Fruit fly (Drosophila melanogaster) whole organism, embryonic: ENCODE measurements around the gene Not10.

Experiments used
- B-H1 ChIP-seq: fragments of 200-800 bp; sonication (Bioruptor generic); IDR thresholded peaks from 3 replicates; pipeline ENCODE4 v1.3.6; 2022; ENCODE audit warnings: missing biosample characterization, missing genetic modification characterization
- Bgb ChIP-seq: fragments of 200-800 bp; sonication (Bioruptor generic); IDR thresholded peaks from 2 replicates; pipeline ENCODE4 v1.3.6; 2022; ENCODE audit warnings: missing biosample characterization, missing genetic modification characterization; ENCODE audit not compliant: partially characterized antibody
- CG10462 ChIP-seq: fragments of 200-800 bp; sonication (Bioruptor generic); optimal IDR thresholded peaks from 2 replicates; lab custom pipeline; 2016; ENCODE audit warnings: missing biosample characterization, missing genetic modification characterization
- CG11696 ChIP-seq: fragments of 200-800 bp; sonication (Bioruptor generic); IDR thresholded peaks from 2 replicates; pipeline ENCODE4 v1.3.6; 2022; ENCODE audit warnings: missing biosample characterization, missing genetic modification characterization
- CG12104 ChIP-seq: fragments of 200-800 bp; sonication (Bioruptor generic); optimal IDR thresholded peaks from 3 replicates; lab custom pipeline; 2016; ENCODE audit warnings: missing biosample characterization, missing genetic modification characterization
- CG12391 ChIP-seq: fragments of 200-800 bp; sonication (Bioruptor generic); optimal IDR thresholded peaks from 3 replicates; lab custom pipeline; 2018; ENCODE audit warnings: missing biosample characterization, mild to moderate bottlenecking, missing genetic modification characterization, moderate library complexity
- CG14441 ChIP-seq: fragments of 200-800 bp; sonication (Bioruptor generic); IDR thresholded peaks from 2 replicates; pipeline ENCODE4 v1.3.6; 2022; ENCODE audit warnings: missing biosample characterization, missing genetic modification characterization
- CG16815 ChIP-seq: fragments of 200-800 bp; sonication (Bioruptor generic); optimal IDR thresholded peaks from 3 replicates; lab custom pipeline; 2017; ENCODE audit warnings: missing biosample characterization, mild to moderate bottlenecking, missing genetic modification characterization
- CG17359 ChIP-seq: fragments of 200-800 bp; sonication (Bioruptor generic); optimal IDR thresholded peaks from 3 replicates; lab custom pipeline; 2018; ENCODE audit warnings: missing biosample characterization, mild to moderate bottlenecking, missing genetic modification characterization, moderate library complexity
- CG17612 ChIP-seq: fragments of 200-800 bp; sonication (Bioruptor generic); IDR thresholded peaks from 2 replicates; pipeline ENCODE4 v1.3.6; 2022; ENCODE audit warnings: missing biosample characterization, missing genetic modification characterization
- CG17912 ChIP-seq: fragments of 200-800 bp; sonication (Bioruptor generic); optimal IDR thresholded peaks from 2 replicates; lab custom pipeline; 2018; ENCODE audit warnings: missing biosample characterization, mild to moderate bottlenecking, missing genetic modification characterization
- CG30403 ChIP-seq: fragments of 200-800 bp; sonication (Bioruptor generic); optimal IDR thresholded peaks from 3 replicates; lab custom pipeline; 2016; ENCODE audit warnings: missing biosample characterization, missing genetic modification characterization
- CG34224 ChIP-seq: fragments of 200-800 bp; sonication (Bioruptor generic); IDR thresholded peaks from 3 replicates; pipeline ENCODE4 v1.3.6; 2022; ENCODE audit warnings: missing biosample characterization, missing genetic modification characterization; ENCODE audit not compliant: partially characterized antibody
- CG3995 ChIP-seq: fragments of 200-800 bp; sonication (Bioruptor generic); optimal IDR thresholded peaks from 3 replicates; lab custom pipeline; 2016; ENCODE audit warnings: missing biosample characterization, missing genetic modification characterization
- CG4328 ChIP-seq: fragments of 200-800 bp; sonication (Bioruptor generic); optimal IDR thresholded peaks from 3 replicates; lab custom pipeline; 2017; ENCODE audit warnings: missing biosample characterization, missing genetic modification reagents, missing genetic modification characterization
- CG7928 ChIP-seq: fragments of 200-800 bp; sonication (Bioruptor generic); optimal IDR thresholded peaks from 2 replicates; lab custom pipeline; 2017; ENCODE audit warnings: missing biosample characterization, mild to moderate bottlenecking, missing genetic modification characterization
- CG8089 ChIP-seq: fragments of 200-800 bp; sonication (Bioruptor generic); optimal IDR thresholded peaks from 3 replicates; lab custom pipeline; 2016; ENCODE audit warnings: missing biosample characterization, missing genetic modification characterization
- CG8924 ChIP-seq: fragments of 200-800 bp; optimal IDR thresholded peaks from 3 replicates; lab custom pipeline; 2019; ENCODE audit warnings: missing biosample characterization, mild to moderate bottlenecking, missing genetic modification characterization, moderate library complexity
- CG9797 ChIP-seq: fragments of 200-800 bp; sonication (Bioruptor generic); optimal IDR thresholded peaks from 3 replicates; lab custom pipeline; 2018; ENCODE audit warnings: missing biosample characterization, mild to moderate bottlenecking, missing genetic modification characterization
- Dad ChIP-seq: fragments of 200-800 bp; sonication (Bioruptor generic); optimal IDR thresholded peaks from 3 replicates; lab custom pipeline; 2016; ENCODE audit warnings: missing biosample characterization, missing genetic modification characterization
- Dek ChIP-seq: fragments of 200-800 bp; sonication (Bioruptor generic); optimal IDR thresholded peaks from 3 replicates; lab custom pipeline; 2019; ENCODE audit warnings: missing biosample characterization, mild to moderate bottlenecking, missing genetic modification characterization, moderate library complexity
- Elba2 ChIP-seq: fragments of 200-800 bp; sonication (Bioruptor generic); optimal IDR thresholded peaks from 3 replicates; lab custom pipeline; 2016; ENCODE audit warnings: missing biosample characterization, missing genetic modification characterization
- Gug ChIP-seq: fragments of 200-800 bp; sonication (Bioruptor generic); IDR thresholded peaks from 4 replicates; pipeline ENCODE4 v1.3.6; 2022; ENCODE audit warnings: missing biosample characterization, missing genetic modification characterization
- Hr51 ChIP-seq, 2 experiments: fragments of 200-800 bp; sonication (Bioruptor generic); optimal IDR thresholded peaks; 2 replicates in 1 of 2; 3 replicates in 1 of 2; lab custom pipeline; 2016 to 2018; ENCODE audit warnings: missing biosample characterization in 2 of 2, missing genetic modification characterization in 2 of 2, mild to moderate bottlenecking in 1 of 2, moderate library complexity in 1 of 2
- MESR4 ChIP-seq: fragments of 200-800 bp; sonication (Bioruptor generic); optimal IDR thresholded peaks from 2 replicates; lab custom pipeline; 2018; ENCODE audit warnings: missing biosample characterization, mild to moderate bottlenecking, missing genetic modification characterization, moderate library complexity
- MTF-1 ChIP-seq: fragments of 200-800 bp; sonication (Bioruptor generic); optimal IDR thresholded peaks from 2 replicates; lab custom pipeline; 2018; ENCODE audit warnings: missing biosample characterization, mild to moderate bottlenecking, missing genetic modification characterization, borderline replicate concordance
- Med ChIP-seq: fragments of 200-800 bp; sonication (Bioruptor generic); peaks from one replicate; lab custom pipeline; 2016; ENCODE audit warnings: missing biosample characterization, missing genetic modification characterization, mild to moderate bottlenecking, inconsistent platforms, moderate library complexity
- Nf-YA ChIP-seq: fragments of 200-800 bp; sonication (Bioruptor generic); IDR thresholded peaks from 2 replicates; pipeline ENCODE4 v1.3.6; 2022; ENCODE audit warnings: missing biosample characterization, missing genetic modification characterization
- Tbp ChIP-seq: fragments of >200 bp; optimal IDR thresholded peaks from 2 replicates; lab custom pipeline; 2018; ENCODE audit warnings: missing biosample characterization, missing genetic modification characterization
- ac ChIP-seq: fragments of 200-800 bp; sonication (Bioruptor generic); optimal IDR thresholded peaks from 3 replicates; lab custom pipeline; 2017; ENCODE audit warnings: missing biosample characterization, mild to moderate bottlenecking, missing genetic modification characterization
- crc ChIP-seq: fragments of 200-800 bp; sonication (Bioruptor generic); optimal IDR thresholded peaks from 2 replicates; lab custom pipeline; 2016; ENCODE audit warnings: missing biosample characterization, missing genetic modification characterization
- emc ChIP-seq: fragments of 200-800 bp; sonication (Bioruptor generic); optimal IDR thresholded peaks from 2 replicates; lab custom pipeline; 2016; ENCODE audit warnings: missing biosample characterization, missing genetic modification characterization
- esg ChIP-seq: fragments of 200-800 bp; sonication (Bioruptor generic); conservative IDR thresholded peaks from 2 replicates; pipeline ENCODE4 v1.3.6; 2022; ENCODE audit warnings: missing biosample characterization, missing genetic modification characterization
- gcm2 ChIP-seq: fragments of 200-800 bp; sonication (Bioruptor generic); optimal IDR thresholded peaks from 2 replicates; lab custom pipeline; 2016; ENCODE audit warnings: missing biosample characterization, missing genetic modification characterization
- grau ChIP-seq: fragments of 200-800 bp; optimal IDR thresholded peaks from 3 replicates; lab custom pipeline; 2019; ENCODE audit warnings: missing biosample characterization, mild to moderate bottlenecking, missing genetic modification characterization, moderate library complexity
- grn ChIP-seq: fragments of 200-800 bp; sonication (Bioruptor generic); optimal IDR thresholded peaks from 3 replicates; lab custom pipeline; 2017; ENCODE audit warnings: missing biosample characterization, missing genetic modification characterization
- ham ChIP-seq: fragments of 200-800 bp; sonication (Bioruptor generic); IDR thresholded peaks from 2 replicates; pipeline ENCODE4 v1.3.6; 2022; ENCODE audit warnings: missing biosample characterization, missing genetic modification characterization
- jing ChIP-seq: fragments of 200-800 bp; sonication (Bioruptor generic); optimal IDR thresholded peaks from 2 replicates; lab custom pipeline; 2018; ENCODE audit warnings: missing biosample characterization, mild to moderate bottlenecking, missing genetic modification characterization
- kay ChIP-seq: fragments of 200-800 bp; sonication (Bioruptor generic); optimal IDR thresholded peaks from 2 replicates; lab custom pipeline; 2016; ENCODE audit warnings: missing biosample characterization, missing genetic modification characterization
- lab ChIP-seq: fragments of 200-800 bp; sonication (Bioruptor generic); optimal IDR thresholded peaks from 3 replicates; lab custom pipeline; 2017; ENCODE audit warnings: missing biosample characterization, missing genetic modification characterization, mild to moderate bottlenecking, moderate library complexity, missing genetic modification reagents
- lilli ChIP-seq: fragments of 200-800 bp; sonication (Bioruptor generic); optimal IDR thresholded peaks from 3 replicates; lab custom pipeline; 2016; ENCODE audit warnings: missing biosample characterization, missing genetic modification characterization
- onecut ChIP-seq: fragments of 200-800 bp; sonication (Bioruptor generic); IDR thresholded peaks from 2 replicates; pipeline ENCODE4 v1.3.6; 2022; ENCODE audit warnings: missing biosample characterization, missing genetic modification characterization
- p53 ChIP-seq: fragments of 200-800 bp; sonication (Bioruptor generic); optimal IDR thresholded peaks from 2 replicates; lab custom pipeline; 2016; ENCODE audit warnings: missing biosample characterization, missing genetic modification characterization
- salm ChIP-seq: fragments of 200-800 bp; sonication (Bioruptor generic); optimal IDR thresholded peaks from 2 replicates; lab custom pipeline; 2018; ENCODE audit warnings: missing biosample characterization, mild to moderate bottlenecking, missing genetic modification characterization
- sd ChIP-seq: fragments of 200-800 bp; sonication (Bioruptor generic); optimal IDR thresholded peaks from 3 replicates; lab custom pipeline; 2018; ENCODE audit warnings: missing biosample characterization, mild to moderate bottlenecking, missing genetic modification characterization, moderate library complexity
- sens-2 ChIP-seq: fragments of 200-800 bp; sonication (Bioruptor generic); IDR thresholded peaks from 2 replicates; pipeline ENCODE4 v1.3.6; 2022; ENCODE audit warnings: missing biosample characterization, missing genetic modification characterization
- slp2 ChIP-seq: fragments of 200-800 bp; sonication (Bioruptor generic); optimal IDR thresholded peaks from 2 replicates; lab custom pipeline; 2016; ENCODE audit warnings: missing biosample characterization, missing genetic modification characterization
- sug ChIP-seq: fragments of 200-800 bp; optimal IDR thresholded peaks from 2 replicates; lab custom pipeline; 2019; ENCODE audit warnings: missing biosample characterization, mild to moderate bottlenecking, missing genetic modification characterization, moderate library complexity
- tna ChIP-seq: fragments of 200-800 bp; sonication (Bioruptor generic); IDR thresholded peaks from 2 replicates; pipeline ENCODE4 v1.3.6; 2022; ENCODE audit warnings: missing biosample characterization, missing genetic modification characterization; ENCODE audit not compliant: partially characterized antibody
- tx ChIP-seq: fragments of 200-800 bp; sonication (Bioruptor generic); optimal IDR thresholded peaks from 2 replicates; lab custom pipeline; 2016; ENCODE audit warnings: missing biosample characterization, missing genetic modification characterization
- vnd ChIP-seq: fragments of 200-800 bp; sonication (Bioruptor generic); IDR thresholded peaks from 3 replicates; pipeline ENCODE4 v1.3.6; 2022; ENCODE audit warnings: missing biosample characterization, missing genetic modification characterization; ENCODE audit not compliant: partially characterized antibody
- zfh1 ChIP-seq: fragments of 200-800 bp; sonication (Bioruptor generic); IDR thresholded peaks from 3 replicates; pipeline ENCODE4 v1.3.6; 2022; ENCODE audit warnings: missing biosample characterization, missing genetic modification characterization

Gene Not10

DNA sequence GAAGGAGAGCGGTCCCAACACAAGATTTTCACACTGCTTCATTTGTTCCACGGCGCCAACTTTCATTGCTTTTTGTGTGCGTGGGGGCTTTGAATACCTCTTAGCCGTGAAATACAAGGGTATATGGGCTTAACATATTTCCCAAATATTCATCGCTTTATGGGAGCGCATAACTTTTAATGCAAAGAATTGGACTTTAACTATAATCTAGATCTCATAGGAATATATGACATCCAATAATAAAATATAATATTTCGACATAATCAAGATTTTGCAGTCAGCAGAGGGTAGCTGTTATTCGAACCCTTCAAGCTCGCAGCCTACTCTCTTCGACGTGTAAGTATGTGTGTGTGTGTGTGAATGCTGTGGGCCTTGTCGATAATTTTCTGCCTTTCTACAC lies 38.8 kb upstream of the Not10 start (continued):
- TF ChIP-seq gcm2 (GFP tag; lab: Kevin White, UChicago) (no peak), grau (peak; percentile 47), CG17359 (peak; percentile 57), sug (tag; lab: Kevin White, UChicago) (no peak), crc (GFP tag; lab: Kevin White, UChicago) (no peak), vnd (GFP tag; lab: Robert Waterston, UW) (no peak), CG17612 (GFP tag; lab: Robert Waterston, UW) (no peak), CG8089 (no peak), Gug (GFP tag; lab: Robert Waterston, UW) (0 out of 4 replicates have a peak, but pooled peaks have one; percentile 14), ham (GFP tag; lab: Robert Waterston, UW) (no peak), kay (GFP tag; lab: Kevin White, UChicago) (no peak), Hr51 (GFP tag; optimal IDR thresholded peaks at IDR 0.05; lab: Kevin White, UChicago) (peak in 1 of 2 experiments; percentile 61), CG14441 (peak; percentile 36), Elba2 (no peak), CG8924 (tag; lab: Kevin White, UChicago) (peak; percentile 20), CG3995 (GFP tag; lab: Kevin White, UChicago) (no peak), B-H1 (no peak), Med (GFP tag; lab: Kevin White, UChicago) (peak; percentile 36), CG9797 (GFP tag; lab: Kevin White, UChicago) (no peak), MTF-1 (GFP tag; lab: Kevin White, UChicago) (no peak), CG34224 (GFP tag; lab: Robert Waterston, UW) (no peak), emc (GFP tag; lab: Kevin White, UChicago) (no peak), CG7928 (no peak), Nf-YA (GFP tag; lab: Robert Waterston, UW) (no peak), tx (GFP tag; lab: Kevin White, UChicago) (no peak), esg (GFP tag; lab: Robert Waterston, UW) (0 out of 2 replicates have a peak, but pooled peaks have one; percentile 21), Tbp (GFP tag; lab: Kevin White, UChicago) (no peak), zfh1 (GFP tag; lab: Robert Waterston, UW) (no peak; the same call in 2 of the 3 replicates), sens-2 (no peak), onecut (GFP tag; lab: Robert Waterston, UW) (no peak), CG4328 (no peak), p53 (GFP tag; lab: Kevin White, UChicago) (no peak), MESR4 (GFP tag; lab: Kevin White, UChicago) (no peak), CG12391 (no peak), slp2 (GFP tag; lab: Kevin White, UChicago) (no peak), CG11696 (no peak), jing (GFP tag; lab: Kevin White, UChicago) (no peak), ac (no peak), CG17912 (GFP tag; lab: Kevin White, UChicago) (no peak), CG10462 (GFP tag; lab: Kevin White, UChicago) (no peak), lab (peak; percentile 72), grn (GFP tag; lab: Kevin White, UChicago) (no peak), sd (no peak), CG16815 (GFP tag; lab: Kevin White, UChicago) (no peak), CG30403 (GFP tag; lab: Kevin White, UChicago) (peak; percentile 38), CG12104 (GFP tag; lab: Kevin White, UChicago) (no peak), tna (GFP tag; lab: Robert Waterston, UW) (no peak), Dek (tag; lab: Kevin White, UChicago) (no peak), Bgb (no peak), lilli (GFP tag; lab: Kevin White, UChicago) (peak; percentile 43), salm (tag; lab: Kevin White, UChicago) (no peak), Dad (GFP tag; lab: Kevin White, UChicago) (no peak)
